Fruit fly (Drosophila melanogaster): ENCODE data around the gene CG11373.

dm6 chr3R:6007123-6008000 lies 46.6 kb upstream of the CG11373 start:
- no peak for TF ChIP-seq Myc (optimal IDR thresholded peaks at IDR 0.05)
- no peak for TF ChIP-seq Sin3A (optimal IDR thresholded peaks at IDR 0.05)
- TF ChIP-seq ttk (optimal IDR thresholded peaks at IDR 0.05), result no peak
- no peak for TF ChIP-seq h (optimal IDR thresholded peaks at IDR 0.05)

Measured in Kc167 (cell line).